Comparison of ENCODE assay signal across 5 fruit fly cellular contexts in genomic region chr2L:267441-268089, dm6.
TF ChIP-seq lines count a peak whose summit lies in the region.

TSS of gene CG17075 (minus strand) at chr2L:267505.

- peak; percentile 43 for TF ChIP-seq CTCF in whole organism, embryonic (GFP tag; optimal IDR thresholded peaks at IDR 0.05; lab: Kevin White, UChicago)

TF ChIP-seq in whole organism, adult, 20 proteins besides CTCF, POLR2A, EP300 and RAD21:
- TF ChIP-seq Hr96 (GFP tag; optimal IDR thresholded peaks at IDR 0.05; lab: Kevin White, UChicago): no peak
- TF ChIP-seq CG14711 (tag; optimal IDR thresholded peaks at IDR 0.05; lab: Kevin White, UChicago): peak; percentile 59
- no peak for TF ChIP-seq cnc (optimal IDR thresholded peaks at IDR 0.05; lab: Kevin White, UChicago)
- TF ChIP-seq CG33017 (tag; optimal IDR thresholded peaks at IDR 0.05; lab: Kevin White, UChicago): peak; percentile 82
- peak; percentile 20 for TF ChIP-seq tj (GFP tag; optimal IDR thresholded peaks at IDR 0.05; lab: Kevin White, UChicago)
- peak; percentile 61 for TF ChIP-seq CG11617 (GFP tag; optimal IDR thresholded peaks at IDR 0.05; lab: Kevin White, UChicago)
- peak; percentile 81 for TF ChIP-seq CG12768 (GFP tag; optimal IDR thresholded peaks at IDR 0.05; lab: Kevin White, UChicago)
- peak; percentile 81 for TF ChIP-seq CG7045 (GFP tag; optimal IDR thresholded peaks at IDR 0.05; lab: Kevin White, UChicago)
- TF ChIP-seq ovo (GFP tag; optimal IDR thresholded peaks at IDR 0.05; lab: Kevin White, UChicago): no peak
- peak; percentile 48 for TF ChIP-seq toe (GFP tag; optimal IDR thresholded peaks at IDR 0.05; lab: Kevin White, UChicago)
- TF ChIP-seq pad (GFP tag; optimal IDR thresholded peaks at IDR 0.05; lab: Kevin White, UChicago): no peak
- peak; percentile 46 for TF ChIP-seq Clk (GFP tag; optimal IDR thresholded peaks at IDR 0.05; lab: Kevin White, UChicago)
- peak; percentile 76 for TF ChIP-seq CG7101 (tag; optimal IDR thresholded peaks at IDR 0.05; lab: Kevin White, UChicago)
- TF ChIP-seq Crg-1 (GFP tag; optimal IDR thresholded peaks at IDR 0.05; lab: Kevin White, UChicago): peak; percentile 13
TF ChIP-seq in whole organism, adult: peak in this region for 10.

TF ChIP-seq in whole organism, embryonic, 481 proteins besides CTCF, POLR2A, EP300 and RAD21 (continues in another document):
- TF ChIP-seq toy (GFP tag; IDR thresholded peaks at IDR 0.05; lab: Robert Waterston, UW) (peak; percentile 85), CG42726 (GFP tag; IDR thresholded peaks at IDR 0.05; lab: Robert Waterston, UW; ENCODE audit: partially characterized antibody) (no peak), ewg (GFP tag; optimal IDR thresholded peaks at IDR 0.05; lab: Kevin White, UChicago) (peak; percentile 89), cwo (GFP tag; optimal IDR thresholded peaks at IDR 0.05; lab: Kevin White, UChicago) (peak; percentile 94), CG11723 (GFP tag; optimal IDR thresholded peaks at IDR 0.05; lab: Kevin White, UChicago) (peak; percentile 83), Dref (GFP tag; IDR thresholded peaks at IDR 0.05; lab: Robert Waterston, UW) (peak; percentile 32; the same call in 1 of the 2 replicates), NK7.1 (GFP tag; optimal IDR thresholded peaks at IDR 0.05; lab: Kevin White, UChicago) (peak; percentile 39), corto (GFP tag; optimal IDR thresholded peaks at IDR 0.05; lab: Kevin White, UChicago) (peak; percentile 61), Dbx (GFP tag; IDR thresholded peaks at IDR 0.05; lab: Robert Waterston, UW) (peak; percentile 97), CG33557 (GFP tag; optimal IDR thresholded peaks at IDR 0.05; lab: Kevin White, UChicago) (no peak), Drgx (GFP tag; IDR thresholded peaks at IDR 0.05; lab: Robert Waterston, UW) (peak; percentile 95), CG18011 (GFP tag; optimal IDR thresholded peaks at IDR 0.05; lab: Kevin White, UChicago) (peak; percentile 85), lov (optimal IDR thresholded peaks at IDR 0.05; lab: Kevin White, UChicago) (no peak), lov (GFP tag; IDR thresholded peaks at IDR 0.05; lab: Robert Waterston, UW) (peak; percentile 72; the same call in 1 of the 3 replicates), CG11695 (GFP tag; IDR thresholded peaks at IDR 0.05; lab: Robert Waterston, UW) (peak; percentile 96), CG4854 (GFP tag; optimal IDR thresholded peaks at IDR 0.05; lab: Kevin White, UChicago) (peak; percentile 90), CG34422 (GFP tag; IDR thresholded peaks at IDR 0.05; lab: Robert Waterston, UW) (peak; percentile 95), trh (GFP tag; optimal IDR thresholded peaks at IDR 0.05; lab: Kevin White, UChicago) (peak; percentile 88), lilli (GFP tag; optimal IDR thresholded peaks at IDR 0.05; lab: Kevin White, UChicago) (peak; percentile 95)

TF ChIP-seq in whole organism, prepupa, 60 proteins besides CTCF, POLR2A, EP300 and RAD21 (continues in another document):
- peak; percentile 81 for TF ChIP-seq CG7368 (GFP tag; optimal IDR thresholded peaks at IDR 0.05; lab: Kevin White, UChicago)
- TF ChIP-seq Sox14 (GFP tag; optimal IDR thresholded peaks at IDR 0.05; lab: Kevin White, UChicago): peak; percentile 77
- TF ChIP-seq CG9139 (GFP tag; optimal IDR thresholded peaks at IDR 0.05; lab: Kevin White, UChicago): peak; percentile 34
- peak; percentile 75 for TF ChIP-seq CG8319 (GFP tag; optimal IDR thresholded peaks at IDR 0.05; lab: Kevin White, UChicago)
- TF ChIP-seq acj6 (GFP tag; optimal IDR thresholded peaks at IDR 0.05; lab: Kevin White, UChicago): peak; percentile 86
- peak; percentile 82 for TF ChIP-seq CG11762 (GFP tag; optimal IDR thresholded peaks at IDR 0.05; lab: Kevin White, UChicago; ENCODE audit: insufficient read depth)
- peak; percentile 93 for TF ChIP-seq CG6276 (GFP tag; optimal IDR thresholded peaks at IDR 0.05; lab: Kevin White, UChicago)
- peak; percentile 93 for TF ChIP-seq net (GFP tag; optimal IDR thresholded peaks at IDR 0.05; lab: Kevin White, UChicago)
- TF ChIP-seq cyc (GFP tag; optimal IDR thresholded peaks at IDR 0.05; lab: Kevin White, UChicago): peak; percentile 77
- TF ChIP-seq salr (GFP tag; optimal IDR thresholded peaks at IDR 0.05; lab: Kevin White, UChicago): peak; percentile 58 to 83
- peak; percentile 72 for TF ChIP-seq fd59A (GFP tag; optimal IDR thresholded peaks at IDR 0.05; lab: Kevin White, UChicago)
- TF ChIP-seq CG6854 (GFP tag; optimal IDR thresholded peaks at IDR 0.05; lab: Kevin White, UChicago): no peak
- no peak for TF ChIP-seq svp (GFP tag; lab: Kevin White, UChicago)
- peak; percentile 61 for TF ChIP-seq CG11902 (GFP tag; optimal IDR thresholded peaks at IDR 0.05; lab: Kevin White, UChicago)
- peak; percentile 92 for TF ChIP-seq Gug (GFP tag; IDR thresholded peaks at IDR 0.05; lab: Robert Waterston, UW)
- TF ChIP-seq Sox15 (GFP tag; optimal IDR thresholded peaks at IDR 0.05; lab: Kevin White, UChicago): peak; percentile 65
- no peak for TF ChIP-seq pdm3 (GFP tag; optimal IDR thresholded peaks at IDR 0.05; lab: Kevin White, UChicago)
- TF ChIP-seq Lpt (GFP tag; optimal IDR thresholded peaks at IDR 0.05; lab: Kevin White, UChicago): peak; percentile 89
- peak; percentile 90 for TF ChIP-seq Eip75B (GFP tag; optimal IDR thresholded peaks at IDR 0.05; lab: Kevin White, UChicago)
- TF ChIP-seq CG10669 (GFP tag; optimal IDR thresholded peaks at IDR 0.05; lab: Kevin White, UChicago): peak; percentile 80

TF ChIP-seq in whole organism, pupa, 21 proteins besides CTCF, POLR2A, EP300 and RAD21:
- TF ChIP-seq CG12605 (GFP tag; IDR thresholded peaks at IDR 0.05; lab: Robert Waterston, UW) (peak; percentile 93), CG4496 (GFP tag; IDR thresholded peaks at IDR 0.05; lab: Robert Waterston, UW) (peak; percentile 96), Pif1B (GFP tag; optimal IDR thresholded peaks at IDR 0.05; lab: Kevin White, UChicago) (no peak), CG15710 (tag; optimal IDR thresholded peaks at IDR 0.05; lab: Kevin White, UChicago) (peak; percentile 87), CG8301 (tag; optimal IDR thresholded peaks at IDR 0.05; lab: Kevin White, UChicago) (peak; percentile 83), CG10348 (GFP tag; IDR thresholded peaks at IDR 0.05; lab: Robert Waterston, UW) (peak; percentile 86), rn (GFP tag; IDR thresholded peaks at IDR 0.05; lab: Robert Waterston, UW) (peak; percentile 89), CG34367 (tag; optimal IDR thresholded peaks at IDR 0.05; lab: Kevin White, UChicago) (peak; percentile 78), CG14655 (GFP tag; optimal IDR thresholded peaks at IDR 0.05; lab: Kevin White, UChicago) (no peak), Snoo (tag; optimal IDR thresholded peaks at IDR 0.05; lab: Kevin White, UChicago) (peak; percentile 73), EcR (GFP tag; optimal IDR thresholded peaks at IDR 0.05; lab: Kevin White, UChicago) (no peak), gl (tag; optimal IDR thresholded peaks at IDR 0.05; lab: Kevin White, UChicago) (peak; percentile 62), CG32121 (GFP tag; IDR thresholded peaks at IDR 0.05; lab: Robert Waterston, UW) (peak; percentile 94), D1 (tag; optimal IDR thresholded peaks at IDR 0.05; lab: Kevin White, UChicago) (no peak), CG17806 (tag; optimal IDR thresholded peaks at IDR 0.05; lab: Kevin White, UChicago) (peak; percentile 82), Pif1A (GFP tag; optimal IDR thresholded peaks at IDR 0.05; lab: Kevin White, UChicago) (no peak), CG8159 (tag; optimal IDR thresholded peaks at IDR 0.05; lab: Kevin White, UChicago) (peak; percentile 85), CG9948 (tag; optimal IDR thresholded peaks at IDR 0.05; lab: Kevin White, UChicago) (peak; percentile 80), Ets98B (GFP tag; IDR thresholded peaks at IDR 0.05; lab: Robert Waterston, UW) (peak; percentile 95), CG13204 (GFP tag; optimal IDR thresholded peaks at IDR 0.05; lab: Kevin White, UChicago) (no peak), fd96Ca (GFP tag; IDR thresholded peaks at IDR 0.05; lab: Robert Waterston, UW) (peak; percentile 92)

TF ChIP-seq in whole organism, wandering third instar larva, 38 proteins besides CTCF, POLR2A, EP300 and RAD21 (continues in another document):
- TF ChIP-seq CG32264 (GFP tag; optimal IDR thresholded peaks at IDR 0.05; lab: Kevin White, UChicago): no peak
- TF ChIP-seq brk (GFP tag; optimal IDR thresholded peaks at IDR 0.05; lab: Kevin White, UChicago): no peak
- TF ChIP-seq ey (GFP tag; optimal IDR thresholded peaks at IDR 0.05; lab: Kevin White, UChicago): peak; percentile 61
- peak; percentile 89 for TF ChIP-seq h (GFP tag; optimal IDR thresholded peaks at IDR 0.05; lab: Kevin White, UChicago)
- no peak for TF ChIP-seq Dif (GFP tag; optimal IDR thresholded peaks at IDR 0.05; lab: Kevin White, UChicago; ENCODE audit: partially characterized antibody)
- peak; percentile 81 for TF ChIP-seq Sp1 (GFP tag; optimal IDR thresholded peaks at IDR 0.05; lab: Kevin White, UChicago)
- TF ChIP-seq Rel (GFP tag; optimal IDR thresholded peaks at IDR 0.05; lab: Kevin White, UChicago): no peak
- no peak for TF ChIP-seq Rel (tag; optimal IDR thresholded peaks at IDR 0.05; lab: Kevin White, UChicago)
- TF ChIP-seq Dfd (GFP tag; optimal IDR thresholded peaks at IDR 0.05; lab: Kevin White, UChicago): no peak
- peak; percentile 86 for TF ChIP-seq fru (GFP tag; optimal IDR thresholded peaks at IDR 0.05; lab: Kevin White, UChicago)
- TF ChIP-seq GATAd (GFP tag; optimal IDR thresholded peaks at IDR 0.05; lab: Kevin White, UChicago): no peak
- no peak for TF ChIP-seq Jra (GFP tag; optimal IDR thresholded peaks at IDR 0.05; lab: Kevin White, UChicago)
- TF ChIP-seq jim (GFP tag; optimal IDR thresholded peaks at IDR 0.05; lab: Kevin White, UChicago): no peak
- TF ChIP-seq lola (GFP tag; optimal IDR thresholded peaks at IDR 0.05; lab: Kevin White, UChicago): no peak
- TF ChIP-seq foxo (GFP tag; optimal IDR thresholded peaks at IDR 0.05; lab: Kevin White, UChicago): peak in 1 of 2 experiments; percentile 92
- no peak for TF ChIP-seq dsf (GFP tag; optimal IDR thresholded peaks at IDR 0.05; lab: Kevin White, UChicago; ENCODE audit: borderline replicate concordance)
- TF ChIP-seq Vsx2 (GFP tag; optimal IDR thresholded peaks at IDR 0.05; lab: Kevin White, UChicago; ENCODE audit: partially characterized antibody): no peak
- TF ChIP-seq pan (optimal IDR thresholded peaks at IDR 0.05; lab: Kevin White, UChicago): no peak
- no peak for TF ChIP-seq N (GFP tag; optimal IDR thresholded peaks at IDR 0.05; lab: Kevin White, UChicago)
- peak; percentile 76 for TF ChIP-seq HLH106 (tag; optimal IDR thresholded peaks at IDR 0.05; lab: Kevin White, UChicago)
- TF ChIP-seq Myc (optimal IDR thresholded peaks at IDR 0.05; lab: Kevin White, UChicago): no peak
- TF ChIP-seq dl (GFP tag; optimal IDR thresholded peaks at IDR 0.05; lab: Kevin White, UChicago; ENCODE audit: insufficient read depth in 1 of 2, partially characterized antibody in 2 of 2): no peak
- no peak for TF ChIP-seq CrebA (GFP tag; optimal IDR thresholded peaks at IDR 0.05; lab: Kevin White, UChicago; ENCODE audit: borderline replicate concordance)
- peak; percentile 93 for TF ChIP-seq sv (GFP tag; optimal IDR thresholded peaks at IDR 0.05; lab: Kevin White, UChicago)
- TF ChIP-seq CG9705 (GFP tag; optimal IDR thresholded peaks at IDR 0.05; lab: Kevin White, UChicago): peak; percentile 18
- TF ChIP-seq tai (GFP tag; optimal IDR thresholded peaks at IDR 0.05; lab: Kevin White, UChicago): no peak
